Worm (Caenorhabditis elegans) whole organism, L4 larva: ENCODE data around the gene pph-4.1.
A peak's percentile ranks its signal among the peaks of the same experiment; 100 is the strongest.

Source experiments
- F37D6.2 ChIP-seq: sonication (generic microtip); optimal IDR thresholded peaks from 2 replicates; lab custom pipeline; 2016; ENCODE audit warnings: mild to moderate bottlenecking, missing genetic modification characterization, missing compliant biosample characterization
- T26A8.4 ChIP-seq: fragments of 200-800 bp; sonication (Bioruptor generic); IDR thresholded peaks from 2 replicates; pipeline ENCODE4 v1.3.6; 2022; ENCODE audit warnings: missing genetic modification characterization, missing compliant biosample characterization
- Y48G9A.11 ChIP-seq: fragments of 200-800 bp; sonication (Bioruptor generic); IDR thresholded peaks from 2 replicates; pipeline ENCODE4 v1.3.6; 2022; ENCODE audit warnings: missing genetic modification reagents, missing genetic modification characterization, missing compliant biosample characterization
- Y5F2A.4 ChIP-seq: fragments of 200-800 bp; sonication (Bioruptor generic); optimal IDR thresholded peaks from 2 replicates; lab custom pipeline; 2018; ENCODE audit warnings: mild to moderate bottlenecking, missing genetic modification characterization, missing compliant biosample characterization
- aha-1 ChIP-seq: fragments of 150-350 bp; peaks from one replicate; lab custom pipeline; 2014; ENCODE audit warnings: missing biosample characterization, missing genetic modification characterization
- aly-2 ChIP-seq: sonication (generic microtip); optimal IDR thresholded peaks from 2 replicates; lab custom pipeline; 2018; ENCODE audit warnings: missing biosample characterization, missing genetic modification characterization
- arid-1 ChIP-seq: fragments of 200-800 bp; sonication (Bioruptor generic); conservative IDR thresholded peaks from 2 replicates; pipeline ENCODE4 v1.3.6; 2022; ENCODE audit warnings: missing genetic modification reagents, missing genetic modification characterization, missing compliant biosample characterization
- ceh-20 ChIP-seq: fragments of 200-800 bp; sonication (Bioruptor generic); IDR thresholded peaks from 2 replicates; pipeline ENCODE4 v1.3.6; 2022; ENCODE audit warnings: missing genetic modification reagents, missing genetic modification characterization, missing compliant biosample characterization
- ceh-28 ChIP-seq: fragments of 150-350 bp; optimal IDR thresholded peaks from 2 replicates; lab custom pipeline; 2014; ENCODE audit warnings: missing biosample characterization, missing genetic modification reagents, missing genetic modification characterization
- dmd-8 ChIP-seq: fragments of 200-800 bp; sonication (Bioruptor generic); IDR thresholded peaks from 2 replicates; pipeline ENCODE4 v1.3.6; 2022; ENCODE audit warnings: missing genetic modification characterization, missing compliant biosample characterization
- dpl-1 ChIP-seq: fragments of 150-350 bp; optimal IDR thresholded peaks from 2 replicates; lab custom pipeline; 2014; ENCODE audit warnings: missing biosample characterization, missing genetic modification reagents, missing genetic modification characterization
- dve-1 ChIP-seq: sonication (generic microtip); optimal IDR thresholded peaks from 2 replicates; lab custom pipeline; 2017; ENCODE audit warnings: antibody characterized with exemption, mild to moderate bottlenecking, missing genetic modification characterization, missing compliant biosample characterization; ENCODE audit not compliant: insufficient read depth
- egl-43 ChIP-seq: fragments of 200-800 bp; sonication (Bioruptor generic); IDR thresholded peaks from 2 replicates; pipeline ENCODE4 v1.3.6; 2022; ENCODE audit warnings: missing genetic modification reagents, missing genetic modification characterization, missing compliant biosample characterization
- hlh-30 ChIP-seq: sonication (generic microtip); optimal IDR thresholded peaks from 2 replicates; lab custom pipeline; 2017; ENCODE audit warnings: antibody characterized with exemption, mild to moderate bottlenecking, missing genetic modification characterization, missing compliant biosample characterization; ENCODE audit not compliant: insufficient read depth
- hmg-1.1 ChIP-seq: fragments of 200-800 bp; sonication (Bioruptor generic); IDR thresholded peaks from 2 replicates; pipeline ENCODE4 v1.3.6; 2022; ENCODE audit warnings: missing genetic modification reagents, missing genetic modification characterization, missing compliant biosample characterization
- jun-1 ChIP-seq: fragments of 150-350 bp; optimal IDR thresholded peaks from 2 replicates; lab custom pipeline; 2014; ENCODE audit warnings: missing biosample characterization, missing genetic modification reagents, missing genetic modification characterization
- lin-1 ChIP-seq: fragments of 200-800 bp; sonication (Bioruptor generic); IDR thresholded peaks from 2 replicates; pipeline ENCODE4 v1.3.6; 2022; ENCODE audit warnings: missing genetic modification reagents, missing genetic modification characterization, missing compliant biosample characterization
- lin-38 ChIP-seq: fragments of 200-800 bp; sonication (Bioruptor generic); IDR thresholded peaks from 2 replicates; pipeline ENCODE4 v1.3.6; 2022; ENCODE audit warnings: missing genetic modification reagents, missing genetic modification characterization, missing compliant biosample characterization
- lir-3 ChIP-seq: sonication (generic microtip); optimal IDR thresholded peaks from 2 replicates; lab custom pipeline; 2016; ENCODE audit warnings: mild to moderate bottlenecking, missing genetic modification characterization, missing compliant biosample characterization
- lsy-2 ChIP-seq, 2 experiments: fragments of 150-350 bp in 1 of 2; sonication (generic microtip) in 1 of 2; optimal IDR thresholded peaks; 2 replicates each; lab custom pipeline; 2014 to 2017; ENCODE audit warnings: missing biosample characterization in 2 of 2, missing genetic modification characterization in 2 of 2
- mdl-1 ChIP-seq, 2 experiments: fragments of 150-350 bp in 1 of 2; sonication (generic microtip) in 1 of 2; optimal IDR thresholded peaks; 2 replicates each; lab custom pipeline; 2014 to 2017; ENCODE audit warnings: missing biosample characterization in 2 of 2, missing genetic modification characterization in 2 of 2
- mdt-29 ChIP-seq: fragments of 200-800 bp; sonication (Bioruptor generic); IDR thresholded peaks from 2 replicates; pipeline ENCODE4 v1.3.6; 2022; ENCODE audit warnings: missing genetic modification reagents, missing genetic modification characterization, missing compliant biosample characterization
- mes-2 ChIP-seq: sonication (generic microtip); optimal IDR thresholded peaks from 2 replicates; lab custom pipeline; 2016; ENCODE audit warnings: missing genotype, mild to moderate bottlenecking, missing genetic modification characterization, missing compliant biosample characterization; ENCODE audit not compliant: poor library complexity, severe bottlenecking
- nhr-111 ChIP-seq: fragments of 200-800 bp; sonication (Bioruptor generic); optimal IDR thresholded peaks from 2 replicates; lab custom pipeline; 2018; ENCODE audit warnings: mild to moderate bottlenecking, missing genetic modification characterization, missing compliant biosample characterization
- nhr-28 ChIP-seq: fragments of 150-350 bp; optimal IDR thresholded peaks from 2 replicates; lab custom pipeline; 2014; ENCODE audit warnings: missing biosample characterization, missing genetic modification characterization
- nhr-41 ChIP-seq: fragments of 200-800 bp; sonication (Bioruptor generic); IDR thresholded peaks from 2 replicates; pipeline ENCODE4 v1.3.6; 2022; ENCODE audit warnings: missing genetic modification reagents, missing genetic modification characterization, missing compliant biosample characterization
- nhr-76 ChIP-seq: fragments of 150-350 bp; optimal IDR thresholded peaks from 2 replicates; lab custom pipeline; 2014; ENCODE audit warnings: missing biosample characterization, missing genetic modification characterization
- pha-4 ChIP-seq, 2 experiments: fragments of 150-350 bp in 1 of 2; fragments of 200-800 bp in 1 of 2; sonication (Bioruptor generic) in 1 of 2; IDR thresholded peaks in 1 of 2; optimal IDR thresholded peaks in 1 of 2; 2 replicates each; pipeline versions ENCODE4 v1.3.6 to Lab custom; 2014 to 2022; ENCODE audit warnings: missing genetic modification characterization in 2 of 2, missing genetic modification reagents in 2 of 2, missing biosample characterization in 1 of 2, missing compliant biosample characterization in 1 of 2
- pqm-1 ChIP-seq: sonication (generic microtip); optimal IDR thresholded peaks from 2 replicates; lab custom pipeline; 2017; ENCODE audit warnings: missing biosample characterization, missing genetic modification characterization
- saeg-2 ChIP-seq: fragments of 200-800 bp; sonication (Bioruptor generic); IDR thresholded peaks from 2 replicates; pipeline ENCODE4 v1.3.6; 2022; ENCODE audit warnings: missing genetic modification reagents, missing genetic modification characterization, missing compliant biosample characterization
- set-16 ChIP-seq: fragments of 200-800 bp; sonication (Bioruptor generic); IDR thresholded peaks from 2 replicates; pipeline ENCODE4 v1.3.6; 2022; ENCODE audit warnings: missing genetic modification reagents, missing genetic modification characterization, missing compliant biosample characterization
- skn-1 ChIP-seq: fragments of 150-350 bp; optimal IDR thresholded peaks from 2 replicates; lab custom pipeline; 2014; ENCODE audit warnings: missing biosample characterization, missing genetic modification characterization
- snpc-1.2 ChIP-seq: fragments of 200-800 bp; sonication (Bioruptor generic); IDR thresholded peaks from 2 replicates; pipeline ENCODE4 v1.3.6; 2022; ENCODE audit warnings: missing genetic modification reagents, missing genetic modification characterization, missing compliant biosample characterization
- snpc-4 ChIP-seq: fragments of 150-350 bp; optimal IDR thresholded peaks from 2 replicates; lab custom pipeline; 2014; ENCODE audit warnings: missing biosample characterization, missing genetic modification characterization
- unc-62 ChIP-seq, 3 experiments: fragments of 150-350 bp in 1 of 3; sonication (generic microtip); optimal IDR thresholded peaks in 2 of 3; peaks in 1 of 3; 1 replicate in 1 of 3; 2 replicates in 2 of 3; lab custom pipeline; 2014 to 2017; ENCODE audit warnings: missing biosample characterization in 3 of 3, missing genetic modification characterization in 3 of 3, missing genetic modification reagents in 3 of 3, missing genotype in 1 of 3
- zfp-2 ChIP-seq: sonication (generic microtip); optimal IDR thresholded peaks from 2 replicates; lab custom pipeline; 2016; ENCODE audit warnings: mild to moderate bottlenecking, missing genetic modification characterization, missing compliant biosample characterization

pph-4.1 gene

DNA sequence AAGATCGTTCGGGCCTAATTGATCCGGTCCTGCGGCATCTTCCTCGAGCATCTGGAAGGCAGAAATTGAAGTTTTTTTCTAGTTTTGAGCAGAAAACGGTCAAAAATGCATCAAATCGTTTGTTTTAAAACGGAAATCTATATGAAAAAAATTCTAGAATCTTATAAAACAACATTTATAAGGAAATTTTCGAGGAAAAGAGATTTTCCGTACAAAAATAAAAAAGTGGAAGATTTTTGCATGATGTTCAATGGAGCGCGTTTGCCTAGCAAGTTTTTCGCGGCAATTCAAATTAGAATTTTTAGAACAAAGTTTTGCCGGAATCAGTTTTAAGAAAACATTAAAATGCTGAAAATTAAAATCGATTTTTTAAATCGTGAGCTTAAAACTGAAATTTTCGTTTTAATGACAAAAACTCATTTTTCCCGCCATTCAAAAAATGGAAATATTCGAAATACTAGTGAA lies 26.1 kb upstream of the pph-4.1 start, which contains the start of gene pph-4.2:
TSS of gene pph-4.2 (minus strand) at position 51 of the 465 bp plus-strand sequence.
- TF ChIP-seq lin-38 (GFP tag; lab: Robert Waterston, UW), result peak; percentile 91
- peak; percentile 90 for TF ChIP-seq dpl-1 (GFP tag; lab: Kevin White, UChicago)
- no peak for TF ChIP-seq lsy-2 (tag; optimal IDR thresholded peaks at IDR 0.05; lab: Kevin White, UChicago)
- no peak for TF ChIP-seq nhr-28
- no peak for TF ChIP-seq nhr-41 (GFP tag; lab: Robert Waterston, UW)
- TF ChIP-seq pqm-1 (tag; lab: Kevin White, UChicago), result no peak
- peak; percentile 54 for TF ChIP-seq hlh-30
- TF ChIP-seq dve-1 (tag; lab: Kevin White, UChicago), result peak; percentile 16
- no peak for TF ChIP-seq ceh-20 (GFP tag; lab: Robert Waterston, UW)
- TF ChIP-seq, all 104 proteins: peak for 4

DNA sequence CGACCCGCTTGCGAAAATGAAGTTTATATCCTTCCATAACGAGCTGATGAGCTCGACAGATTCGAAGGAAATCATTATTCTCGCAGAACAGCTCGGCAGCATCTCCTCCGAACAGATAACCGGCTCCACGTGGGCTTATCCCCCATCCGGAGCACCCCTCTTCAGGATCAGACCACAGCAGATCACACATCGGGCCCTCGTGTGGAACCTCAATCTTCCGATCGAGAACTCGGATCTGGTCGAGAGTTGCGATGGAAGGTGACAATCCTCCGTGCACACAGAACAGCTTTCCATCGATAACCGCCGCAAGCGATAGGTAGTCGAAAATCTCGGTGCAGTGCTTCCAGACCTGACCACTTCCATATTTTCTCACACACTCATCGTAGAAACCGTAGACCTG lies 24.5 kb upstream of the pph-4.1 start:
- TF ChIP-seq set-16 (peak; percentile 68), lir-3 (no peak)

- TF ChIP-seq mdt-29, result no peak
Measured at ce11 chrIII:12373807-12374266, 22.7 kb upstream of the pph-4.1 start, which contains the start of gene glrx-5. TSS of gene glrx-5 (minus strand) at chrIII:12373857.

DNA sequence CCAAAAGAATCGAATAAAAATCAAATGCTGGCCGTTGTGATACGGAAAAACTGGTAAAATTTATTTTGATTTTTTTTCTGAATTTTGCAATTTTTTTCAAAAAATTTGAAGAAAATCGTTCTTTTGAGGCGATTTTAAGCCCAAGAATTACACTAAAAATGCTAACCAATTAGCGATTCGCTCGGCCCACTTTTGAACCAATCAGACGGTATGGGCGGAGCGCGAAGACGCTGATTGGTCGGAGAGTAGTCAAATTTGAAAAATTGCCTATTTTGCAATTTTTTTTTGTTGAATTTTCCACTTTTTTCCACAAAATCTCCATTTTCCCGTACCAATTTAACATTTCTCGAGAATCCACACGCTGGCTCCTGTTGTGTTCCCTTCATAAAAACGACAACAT lies 22.2 kb upstream of the pph-4.1 start:
- TF ChIP-seq nhr-111 (GFP tag; lab: Kevin White, UChicago) (no peak), dmd-8 (GFP tag; lab: Robert Waterston, UW) (no peak), unc-62 (GFP tag; optimal IDR thresholded peaks at IDR 0.05 in 1 of 2; lab: Kevin White, UChicago) (no peak), unc-62 (tag; optimal IDR thresholded peaks at IDR 0.05; lab: Kevin White, UChicago) (no peak), nhr-76 (no peak), snpc-4 (tag; lab: Kevin White, UChicago) (no peak), dpl-1 (GFP tag; lab: Kevin White, UChicago) (no peak), snpc-1.2 (GFP tag; lab: Robert Waterston, UW) (no peak), saeg-2 (GFP tag; lab: Robert Waterston, UW) (no peak), arid-1 (GFP tag; lab: Robert Waterston, UW) (no peak), aly-2 (tag; lab: Kevin White, UChicago) (no peak), pha-4 (GFP tag; IDR thresholded peaks at IDR 0.05; lab: Robert Waterston, UW) (no peak), pha-4 (tag; optimal IDR thresholded peaks at IDR 0.05; lab: Kevin White, UChicago) (no peak), mdl-1 (tag; optimal IDR thresholded peaks at IDR 0.05; lab: Kevin White, UChicago) (no peak), lin-1 (GFP tag; lab: Robert Waterston, UW) (no peak), lsy-2 (tag; optimal IDR thresholded peaks at IDR 0.05; lab: Kevin White, UChicago) (no peak), F37D6.2 (tag; lab: Kevin White, UChicago) (no peak), mes-2 (tag; lab: Kevin White, UChicago) (no peak), Y5F2A.4 (no peak), skn-1 (no peak), jun-1 (tag; lab: Kevin White, UChicago) (no peak)

- TF ChIP-seq Y48G9A.11 (GFP tag; lab: Robert Waterston, UW) (peak; percentile 61), set-16 (peak; percentile 42; the same call in 1 of the 2 replicates), hmg-1.1 (GFP tag; lab: Robert Waterston, UW) (no peak), egl-43 (GFP tag; lab: Robert Waterston, UW) (peak; percentile 43; the same call in 1 of the 2 replicates), ceh-28 (tag; lab: Kevin White, UChicago) (no peak), aha-1 (tag; lab: Kevin White, UChicago) (peak; percentile 80), lin-38 (GFP tag; lab: Robert Waterston, UW) (peak; percentile 66), zfp-2 (tag; lab: Kevin White, UChicago) (no peak), T26A8.4 (peak; percentile 30; the same call in 1 of the 2 replicates)
- TF ChIP-seq, all 104 proteins: peak for 6
Measured at ce11 chrIII:12372080-12373065, 21.2 kb upstream of the pph-4.1 start.
